Fruit fly (Drosophila melanogaster): Measurements from ENCODE around the gene Arl6IP1.

Arl6IP1 gene

dm6 chr3R:16632698-16633097 lies 10.7 kb upstream of the Arl6IP1 start:
- TF ChIP-seq CG3032 (tag; optimal IDR thresholded peaks at IDR 0.05) (no peak), CG6792 (GFP tag; optimal IDR thresholded peaks at IDR 0.05) (no peak), lz (GFP tag; optimal IDR thresholded peaks at IDR 0.05) (no peak), CG10631 (GFP tag; optimal IDR thresholded peaks at IDR 0.05) (no peak), CG6276 (GFP tag; optimal IDR thresholded peaks at IDR 0.05) (no peak), Gug (GFP tag; IDR thresholded peaks at IDR 0.05) (no peak), CG16779 (tag; optimal IDR thresholded peaks at IDR 0.05) (no peak), svp (GFP tag) (no peak), CG11902 (GFP tag; optimal IDR thresholded peaks at IDR 0.05) (no peak), Smox (GFP tag; optimal IDR thresholded peaks at IDR 0.05) (no peak), cyc (GFP tag; optimal IDR thresholded peaks at IDR 0.05) (no peak), Eip75B (GFP tag; optimal IDR thresholded peaks at IDR 0.05) (no peak), CG11294 (GFP tag; IDR thresholded peaks at IDR 0.05) (no peak), pdm3 (GFP tag; optimal IDR thresholded peaks at IDR 0.05) (no peak), eg (GFP tag; IDR thresholded peaks at IDR 0.05) (no peak), CG10669 (GFP tag; optimal IDR thresholded peaks at IDR 0.05) (no peak), CG31627 (GFP tag; optimal IDR thresholded peaks at IDR 0.05) (no peak), CG7368 (GFP tag; optimal IDR thresholded peaks at IDR 0.05) (no peak), Hr39 (GFP tag; optimal IDR thresholded peaks at IDR 0.05) (no peak)

DNA sequence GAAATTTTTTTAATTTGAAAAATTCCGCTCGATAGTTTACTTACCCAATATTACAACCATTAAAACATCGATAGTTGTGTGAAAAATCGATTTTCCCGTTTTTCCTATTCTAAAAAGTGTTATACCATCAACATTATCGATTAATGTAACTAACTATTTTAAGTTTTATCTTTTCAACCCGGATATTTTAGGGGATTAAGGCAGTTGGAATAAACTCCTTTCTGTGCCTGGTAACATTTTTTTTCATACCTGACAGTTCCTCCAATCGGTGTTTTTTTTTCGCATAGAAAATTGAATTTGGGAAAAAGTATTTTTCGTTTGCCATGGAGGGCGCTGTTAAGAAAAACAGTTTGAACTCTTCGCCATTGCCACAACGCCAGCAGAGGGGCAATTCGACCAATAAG lies 3.4 kb upstream of the Arl6IP1 start, which contains the start of gene nonA-l:
Gene nonA-l (plus strand): TSS at position 201 of the 404 bp plus-strand sequence.
- no peak for TF ChIP-seq CG8319 (GFP tag; optimal IDR thresholded peaks at IDR 0.05)
- TF ChIP-seq Sox102F (GFP tag; optimal IDR thresholded peaks at IDR 0.05): no peak
- TF ChIP-seq Met (GFP tag; optimal IDR thresholded peaks at IDR 0.05): no peak
- TF ChIP-seq salr (GFP tag; optimal IDR thresholded peaks at IDR 0.05): no peak
- TF ChIP-seq CG11902 (GFP tag; optimal IDR thresholded peaks at IDR 0.05): no peak
- TF ChIP-seq spab (GFP tag; optimal IDR thresholded peaks at IDR 0.05): no peak
- no peak for TF ChIP-seq CG10631 (GFP tag; optimal IDR thresholded peaks at IDR 0.05)
- TF ChIP-seq CG6808 (GFP tag; optimal IDR thresholded peaks at IDR 0.05): no peak
- TF ChIP-seq pdm3 (GFP tag; optimal IDR thresholded peaks at IDR 0.05): no peak
- TF ChIP-seq OdsH (GFP tag; optimal IDR thresholded peaks at IDR 0.05): no peak

dm6 chr3R:16646952-16647715 lies 3.7 kb downstream of the Arl6IP1 start, which contains the start of the genes CG10324 and CCT3:
Gene CG10324, minus strand, starts transcription at chr3R:16647004.
Gene CCT3, plus strand, starts transcription at chr3R:16647605.
- TF ChIP-seq CG32006 (GFP tag; optimal IDR thresholded peaks at IDR 0.05) (no peak), CG8119 (GFP tag; IDR thresholded peaks at IDR 0.05) (peak; percentile 65; the same call in 2 of the 3 replicates), Hr4 (GFP tag; optimal IDR thresholded peaks at IDR 0.05) (no peak), dsx (GFP tag; optimal IDR thresholded peaks at IDR 0.05; ENCODE audit: poor library complexity, severe bottlenecking) (no peak), Blimp-1 (GFP tag; optimal IDR thresholded peaks at IDR 0.05) (no peak), eg (GFP tag; IDR thresholded peaks at IDR 0.05) (no peak; the same call in 2 of the 3 replicates), CG10631 (GFP tag; optimal IDR thresholded peaks at IDR 0.05) (no peak), svp (GFP tag) (no peak), Eip75B (GFP tag; optimal IDR thresholded peaks at IDR 0.05) (no peak), cyc (GFP tag; optimal IDR thresholded peaks at IDR 0.05) (peak; percentile 62), fkh (GFP tag; optimal IDR thresholded peaks at IDR 0.05) (peak; percentile 52), acj6 (GFP tag; optimal IDR thresholded peaks at IDR 0.05) (no peak), Sox102F (GFP tag; optimal IDR thresholded peaks at IDR 0.05) (no peak), ss (GFP tag; optimal IDR thresholded peaks at IDR 0.05) (peak in 1 of 2 experiments; percentile 0), Eip78C (GFP tag) (peak; percentile 91), Gug (GFP tag; IDR thresholded peaks at IDR 0.05) (peak; percentile 56), dac (GFP tag; optimal IDR thresholded peaks at IDR 0.05) (no peak), pdm3 (GFP tag; optimal IDR thresholded peaks at IDR 0.05) (no peak), CG8319 (GFP tag; optimal IDR thresholded peaks at IDR 0.05) (no peak), vri (GFP tag; optimal IDR thresholded peaks at IDR 0.05) (no peak), Hr39 (GFP tag; optimal IDR thresholded peaks at IDR 0.05) (no peak), CG31627 (GFP tag; optimal IDR thresholded peaks at IDR 0.05) (peak; percentile 66), CG11294 (GFP tag; IDR thresholded peaks at IDR 0.05) (peak; percentile 49; the same call in 1 of the 2 replicates), Lpt (GFP tag; optimal IDR thresholded peaks at IDR 0.05) (no peak), Hr38 (GFP tag; optimal IDR thresholded peaks at IDR 0.05) (no peak), CG6808 (GFP tag; optimal IDR thresholded peaks at IDR 0.05) (no peak), OdsH (GFP tag; optimal IDR thresholded peaks at IDR 0.05) (no peak), CG10669 (GFP tag; optimal IDR thresholded peaks at IDR 0.05) (no peak), Sox14 (GFP tag; optimal IDR thresholded peaks at IDR 0.05) (peak; percentile 60), CG15336 (GFP tag; IDR thresholded peaks at IDR 0.05) (peak; percentile 45), CG16779 (tag; optimal IDR thresholded peaks at IDR 0.05) (no peak), CG6854 (GFP tag; optimal IDR thresholded peaks at IDR 0.05) (no peak), CG6163 (GFP tag; IDR thresholded peaks at IDR 0.05) (no peak; the same call in 1 of the 3 replicates), lz (GFP tag; optimal IDR thresholded peaks at IDR 0.05) (peak; percentile 69), CG6792 (GFP tag; optimal IDR thresholded peaks at IDR 0.05) (peak; percentile 49), CG9139 (GFP tag; optimal IDR thresholded peaks at IDR 0.05) (no peak)
